Worm (Caenorhabditis elegans): Measurements from ENCODE around the gene F07C3.9.

The F07C3.9 gene

ce11 chrV:9224377-9224776 is 30.1 kb downstream of the F07C3.9 start:
- TF ChIP-seq mep-1 (tag; optimal IDR thresholded peaks at IDR 0.05): no peak
- TF ChIP-seq lin-39 (tag; optimal IDR thresholded peaks at IDR 0.05): no peak
- TF ChIP-seq nhr-11 (tag; optimal IDR thresholded peaks at IDR 0.05): no peak
- TF ChIP-seq nhr-90 (tag; optimal IDR thresholded peaks at IDR 0.05; ENCODE audit: poor library complexity): no peak
- TF ChIP-seq sup-37 (GFP tag; optimal IDR thresholded peaks at IDR 0.05): no peak
- no peak for TF ChIP-seq hlh-17 (GFP tag; optimal IDR thresholded peaks at IDR 0.05; ENCODE audit: borderline replicate concordance)
- TF ChIP-seq ces-1 (GFP tag; optimal IDR thresholded peaks at IDR 0.05): no peak
- TF ChIP-seq tbx-2 (tag; optimal IDR thresholded peaks at IDR 0.05): no peak
- TF ChIP-seq nhr-47 (tag; optimal IDR thresholded peaks at IDR 0.05): no peak
- TF ChIP-seq ceh-82 (tag; optimal IDR thresholded peaks at IDR 0.05): no peak
- TF ChIP-seq mab-9 (GFP tag; IDR thresholded peaks at IDR 0.05): no peak
- TF ChIP-seq nhr-71 (tag; optimal IDR thresholded peaks at IDR 0.05): no peak
- TF ChIP-seq nhr-84 (tag; optimal IDR thresholded peaks at IDR 0.05): no peak
- TF ChIP-seq ceh-8 (GFP tag; optimal IDR thresholded peaks at IDR 0.05): no peak
- no peak for TF ChIP-seq lin-35 (GFP tag; optimal IDR thresholded peaks at IDR 0.05)
- no peak for TF ChIP-seq nhr-85 (tag)
- no peak for TF ChIP-seq unc-130 (tag; optimal IDR thresholded peaks at IDR 0.05)
- no peak for TF ChIP-seq ceh-88 (GFP tag; IDR thresholded peaks at IDR 0.05)

ce11 chrV:9222819-9223218 is 31.6 kb downstream of the F07C3.9 start:
- TF ChIP-seq efl-1 (optimal IDR thresholded peaks at IDR 0.05): no peak
- peak in 1 of 2 experiments; percentile 28 for TF ChIP-seq efl-1 (GFP tag; optimal IDR thresholded peaks at IDR 0.05 in 1 of 2)
- no peak for TF ChIP-seq sox-4 (tag; optimal IDR thresholded peaks at IDR 0.05)

ce11 chrV:9221566-9221965 is 32.9 kb downstream of the F07C3.9 start, which contains the start of gene grd-6:
Gene grd-6, plus strand, starts transcription at chrV:9221866.
- TF ChIP-seq unc-130 (tag; optimal IDR thresholded peaks at IDR 0.05): no peak
- no peak for TF ChIP-seq ceh-90 (tag; optimal IDR thresholded peaks at IDR 0.05)
- TF ChIP-seq swsn-7 (tag; optimal IDR thresholded peaks at IDR 0.05): no peak
- TF ChIP-seq nhr-77 (tag; optimal IDR thresholded peaks at IDR 0.05): no peak
- no peak for TF ChIP-seq nhr-20 (tag; optimal IDR thresholded peaks at IDR 0.05)
- TF ChIP-seq ceh-82 (tag; optimal IDR thresholded peaks at IDR 0.05): no peak
- no peak for TF ChIP-seq snu-23 (GFP tag; optimal IDR thresholded peaks at IDR 0.05)
- peak; percentile 54 for TF ChIP-seq blmp-1 (tag; optimal IDR thresholded peaks at IDR 0.05)
- TF ChIP-seq Y116A8C.19 (tag; optimal IDR thresholded peaks at IDR 0.05; ENCODE audit: borderline replicate concordance): no peak

ce11 chrV:9220444-9220843 is 34.0 kb downstream of the F07C3.9 start:
- TF ChIP-seq lin-15B (tag; optimal IDR thresholded peaks at IDR 0.05) (peak; percentile 59), tlp-1 (tag; optimal IDR thresholded peaks at IDR 0.05) (no peak), nhr-77 (tag; optimal IDR thresholded peaks at IDR 0.05) (peak; percentile 19), lin-14 (GFP tag; optimal IDR thresholded peaks at IDR 0.05) (peak; percentile 56), lsy-2 (tag; optimal IDR thresholded peaks at IDR 0.05) (peak; percentile 36 to 74), nhr-20 (tag; optimal IDR thresholded peaks at IDR 0.05) (peak; percentile 49), C16A3.4 (tag; optimal IDR thresholded peaks at IDR 0.05) (peak; percentile 68), mdl-1 (tag; optimal IDR thresholded peaks at IDR 0.05) (peak in 1 of 2 experiments; percentile 23), ceh-8 (GFP tag; optimal IDR thresholded peaks at IDR 0.05) (no peak), efl-1 (optimal IDR thresholded peaks at IDR 0.05) (peak; percentile 54 to 88), efl-1 (GFP tag; optimal IDR thresholded peaks at IDR 0.05 in 1 of 2) (peak; percentile 90 to 99), unc-62 (GFP tag; optimal IDR thresholded peaks at IDR 0.05) (no peak), ama-1 (optimal IDR thresholded peaks at IDR 0.05) (no peak), ceh-82 (tag; optimal IDR thresholded peaks at IDR 0.05) (peak in 2 of 3 experiments; percentile 45 to 68), tbx-2 (tag; optimal IDR thresholded peaks at IDR 0.05) (peak; percentile 42), nhr-85 (tag) (peak; percentile 44), elt-2 (tag; optimal IDR thresholded peaks at IDR 0.05) (no peak), nhr-71 (tag; optimal IDR thresholded peaks at IDR 0.05) (peak; percentile 64), aha-1 (tag; optimal IDR thresholded peaks at IDR 0.05) (no peak), lin-35 (GFP tag; optimal IDR thresholded peaks at IDR 0.05) (peak; percentile 87 to 95), swsn-7 (tag; optimal IDR thresholded peaks at IDR 0.05) (peak; percentile 33), mep-1 (tag; optimal IDR thresholded peaks at IDR 0.05) (peak; percentile 20), rnt-1 (tag; optimal IDR thresholded peaks at IDR 0.05) (peak; percentile 33), unc-86 (tag; optimal IDR thresholded peaks at IDR 0.05) (peak; percentile 29), nhr-47 (tag; optimal IDR thresholded peaks at IDR 0.05) (peak; percentile 50), alr-1 (tag; optimal IDR thresholded peaks at IDR 0.05; ENCODE audit: borderline replicate concordance) (no peak), egl-27 (tag; optimal IDR thresholded peaks at IDR 0.05) (no peak), blmp-1 (tag; optimal IDR thresholded peaks at IDR 0.05) (peak; percentile 62), fkh-4 (tag; optimal IDR thresholded peaks at IDR 0.05; ENCODE audit: borderline replicate concordance) (no peak), dpl-1 (GFP tag; optimal IDR thresholded peaks at IDR 0.05) (peak; percentile 76 to 89 (median 86)), skn-1 (tag; optimal IDR thresholded peaks at IDR 0.05) (peak; percentile 54), nhr-19 (GFP tag; conservative IDR thresholded peaks at IDR 0.05) (peak; percentile 37; the same call in 1 of the 2 replicates)
